Worm (Caenorhabditis elegans): ENCODE measurements around the gene ubh-3.

ubh-3 gene

DNA sequence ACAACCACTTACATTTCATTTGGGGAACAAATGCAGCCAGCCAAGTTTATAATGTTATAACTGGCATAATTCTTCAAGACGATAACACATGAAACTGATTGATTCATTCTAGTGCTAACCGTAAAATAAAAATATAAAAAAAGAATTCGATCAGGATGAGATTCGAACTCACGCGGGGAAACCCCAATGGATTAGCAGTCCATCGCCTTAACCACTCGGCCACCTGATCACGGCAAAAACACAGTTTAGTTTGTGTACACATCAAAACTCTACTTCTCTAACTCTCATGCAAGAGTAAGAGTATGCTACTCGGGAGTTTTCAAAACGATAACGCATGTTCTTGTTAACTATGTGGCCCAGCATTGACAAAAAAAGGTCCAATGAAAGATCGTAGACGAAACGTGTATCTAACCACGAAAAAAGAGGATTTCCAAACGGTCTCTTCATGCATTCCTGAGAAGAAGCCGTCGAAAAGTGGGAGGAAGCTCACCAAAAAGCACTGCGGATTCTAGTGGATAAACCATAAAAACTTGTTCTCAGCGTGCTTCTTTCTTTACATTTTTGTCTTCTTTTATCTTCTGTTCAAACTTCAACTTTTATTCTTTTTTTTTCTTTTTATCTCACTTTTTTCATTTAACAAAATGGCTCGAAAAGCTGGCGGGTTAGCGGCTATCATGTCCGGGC lies 43.2 kb upstream of the ubh-3 start, which contains the start of gene twk-10 (continued):
- TF ChIP-seq C17E4.6 (GFP tag; IDR thresholded peaks at IDR 0.05) (no peak), Y56A3A.18 (GFP tag; IDR thresholded peaks at IDR 0.05) (peak; percentile 77), Y95B8A.8 (GFP tag; IDR thresholded peaks at IDR 0.05) (no peak), rpc-1 (optimal IDR thresholded peaks at IDR 0.05) (peak; percentile 86), rpc-1 (tag; optimal IDR thresholded peaks at IDR 0.05) (peak; percentile 93), hlh-12 (tag; optimal IDR thresholded peaks at IDR 0.05) (no peak), lin-54 (GFP tag; optimal IDR thresholded peaks at IDR 0.05) (peak; percentile 51), nhr-179 (tag; optimal IDR thresholded peaks at IDR 0.05) (no peak), sea-2 (GFP tag; IDR thresholded peaks at IDR 0.05) (no peak), pbrm-1 (GFP tag; IDR thresholded peaks at IDR 0.05) (peak; percentile 52; the same call in 1 of the 2 replicates), egl-18 (GFP tag; IDR thresholded peaks at IDR 0.05) (no peak), ekl-4 (GFP tag; IDR thresholded peaks at IDR 0.05) (no peak), hmg-20 (GFP tag; IDR thresholded peaks at IDR 0.05) (no peak), rcor-1 (GFP tag; IDR thresholded peaks at IDR 0.05) (peak; percentile 52; the same call in 1 of the 2 replicates), repo-1 (tag; optimal IDR thresholded peaks at IDR 0.05) (no peak), nfya-1 (tag; optimal IDR thresholded peaks at IDR 0.05; ENCODE audit: borderline replicate concordance, insufficient read depth) (no peak), ceh-79 (tag; optimal IDR thresholded peaks at IDR 0.05) (no peak), hlh-26 (GFP tag; conservative IDR thresholded peaks at IDR 0.05) (no peak), egl-44 (GFP tag; IDR thresholded peaks at IDR 0.05) (no peak), die-1 (tag; optimal IDR thresholded peaks at IDR 0.05) (peak; percentile 78), chd-7 (tag; optimal IDR thresholded peaks at IDR 0.05) (no peak), gei-17 (GFP tag; optimal IDR thresholded peaks at IDR 0.05) (no peak), F52B5.7 (tag; optimal IDR thresholded peaks at IDR 0.05) (no peak), xnd-1 (tag; optimal IDR thresholded peaks at IDR 0.05) (no peak), nfya-2 (GFP tag; IDR thresholded peaks at IDR 0.05) (no peak), F55B11.4 (tag; optimal IDR thresholded peaks at IDR 0.05; ENCODE audit: borderline replicate concordance, insufficient read depth) (no peak), F39B2.1 (GFP tag; IDR thresholded peaks at IDR 0.05) (no peak), pha-4 (tag; optimal IDR thresholded peaks at IDR 0.05) (no peak), T26A5.8 (tag; optimal IDR thresholded peaks at IDR 0.05) (peak; percentile 8), F49E8.2 (tag; optimal IDR thresholded peaks at IDR 0.05; ENCODE audit: insufficient read depth) (no peak), ztf-28 (GFP tag; IDR thresholded peaks at IDR 0.05) (no peak), F57C9.4 (tag; optimal IDR thresholded peaks at IDR 0.05) (no peak), lin-26 (GFP tag; IDR thresholded peaks at IDR 0.05) (peak; percentile 86), B0336.3 (GFP tag; IDR thresholded peaks at IDR 0.05) (no peak), ccch-3 (GFP tag; optimal IDR thresholded peaks at IDR 0.05) (no peak), lin-35 (GFP tag; optimal IDR thresholded peaks at IDR 0.05) (no peak), sdz-38 (tag; optimal IDR thresholded peaks at IDR 0.05) (no peak), ceh-40 (GFP tag; IDR thresholded peaks at IDR 0.05) (peak; percentile 57; the same call in 1 of the 2 replicates), ztf-18 (tag; optimal IDR thresholded peaks at IDR 0.05) (peak; percentile 56), efl-1 (GFP tag; optimal IDR thresholded peaks at IDR 0.05) (no peak), tlf-1 (GFP tag; optimal IDR thresholded peaks at IDR 0.05) (no peak), ztf-26 (tag; optimal IDR thresholded peaks at IDR 0.05) (no peak), B0035.1 (tag; optimal IDR thresholded peaks at IDR 0.05) (peak; percentile 15), F23B12.7 (tag; optimal IDR thresholded peaks at IDR 0.05; ENCODE audit: insufficient read depth) (peak; percentile 87), madf-8 (GFP tag; conservative IDR thresholded peaks at IDR 0.05) (no peak; the same call in 1 of the 2 replicates), F22D6.2 (tag; optimal IDR thresholded peaks at IDR 0.05) (no peak), cebp-1 (GFP tag; IDR thresholded peaks at IDR 0.05) (no peak), cebp-1 (tag; optimal IDR thresholded peaks at IDR 0.05) (no peak), tbx-9 (tag; optimal IDR thresholded peaks at IDR 0.05; ENCODE audit: borderline replicate concordance) (no peak)
